Worm (Caenorhabditis elegans) whole organism, L4/young adult: ENCODE results near the gene F55H2.8.

Experiments used
- W03F9.2 ChIP-seq: fragments of 150-350 bp; optimal IDR thresholded peaks from 2 replicates; lab custom pipeline; 2014; ENCODE audit warnings: missing biosample characterization, missing genetic modification characterization
- him-1 ChIP-seq: sonication (generic microtip); optimal IDR thresholded peaks from 2 replicates; lab custom pipeline; 2016; ENCODE audit warnings: missing genotype, missing genetic modification reagents, missing genetic modification characterization, missing compliant biosample characterization

- TF ChIP-seq W03F9.2 (tag; lab: Kevin White, UChicago) (no peak), him-1 (tag; lab: Kevin White, UChicago) (no peak)
These were observed 26.2 kb upstream of the F55H2.8 start for ce11 chrIII:9487454-9487853.
